Worm (Caenorhabditis elegans) whole organism, L4 larva: ENCODE measurements around the gene T14G10.8.

Source experiments
- F37D6.2 ChIP-seq: sonication (generic microtip); optimal IDR thresholded peaks from 2 replicates; lab custom pipeline; 2016; ENCODE audit warnings: mild to moderate bottlenecking, missing genetic modification characterization, missing compliant biosample characterization
- R02D3.7 ChIP-seq: fragments of 150-350 bp; sonication (generic microtip); optimal IDR thresholded peaks from 3 replicates; lab custom pipeline; 2014; ENCODE audit warnings: missing biosample characterization, missing genetic modification characterization
- T26A8.4 ChIP-seq: fragments of 200-800 bp; sonication (Bioruptor generic); IDR thresholded peaks from 2 replicates; pipeline ENCODE4 v1.3.6; 2022; ENCODE audit warnings: missing genetic modification characterization, missing compliant biosample characterization
- Y105C5A.15 ChIP-seq: fragments of 200-800 bp; sonication (Bioruptor generic); IDR thresholded peaks from 2 replicates; pipeline ENCODE4 v1.3.6; 2022; ENCODE audit warnings: missing genetic modification characterization, missing compliant biosample characterization
- ZK337.2 ChIP-seq: fragments of 200-800 bp; sonication (Bioruptor generic); IDR thresholded peaks from 2 replicates; pipeline ENCODE4 v1.3.6; 2022; ENCODE audit warnings: missing genetic modification reagents, missing genetic modification characterization, missing compliant biosample characterization
- ZK546.5 ChIP-seq, 2 experiments: sonication (generic microtip); optimal IDR thresholded peaks; 2 replicates each; lab custom pipeline; 2017; ENCODE audit warnings: missing biosample characterization in 2 of 2, missing genetic modification characterization in 2 of 2
- arid-1 ChIP-seq: fragments of 200-800 bp; sonication (Bioruptor generic); conservative IDR thresholded peaks from 2 replicates; pipeline ENCODE4 v1.3.6; 2022; ENCODE audit warnings: missing genetic modification reagents, missing genetic modification characterization, missing compliant biosample characterization
- ceh-62 ChIP-seq: sonication (generic microtip); optimal IDR thresholded peaks from 2 replicates; lab custom pipeline; 2017; ENCODE audit warnings: missing biosample characterization, missing genetic modification characterization
- ces-1 ChIP-seq: fragments of 150-350 bp; sonication (generic microtip); optimal IDR thresholded peaks from 4 replicates; lab custom pipeline; 2014; ENCODE audit warnings: missing biosample characterization, missing genetic modification reagents, missing genetic modification characterization
- daf-16 ChIP-seq, 3 experiments: sonication (generic microtip); optimal IDR thresholded peaks; 2 replicates each; lab custom pipeline; 2016 to 2017; ENCODE audit warnings: missing genetic modification characterization in 3 of 3, missing genetic modification reagents in 3 of 3, mild to moderate bottlenecking in 2 of 3, missing compliant biosample characterization in 2 of 3, missing biosample characterization in 1 of 3, moderate library complexity in 1 of 3
- daf-19 ChIP-seq: fragments of 200-800 bp; sonication (Bioruptor generic); conservative IDR thresholded peaks from 2 replicates; pipeline ENCODE4 v1.3.6; 2022; ENCODE audit warnings: missing genetic modification characterization, missing compliant biosample characterization
- dmd-8 ChIP-seq: fragments of 200-800 bp; sonication (Bioruptor generic); IDR thresholded peaks from 2 replicates; pipeline ENCODE4 v1.3.6; 2022; ENCODE audit warnings: missing genetic modification characterization, missing compliant biosample characterization
- dpl-1 ChIP-seq: fragments of 150-350 bp; optimal IDR thresholded peaks from 2 replicates; lab custom pipeline; 2014; ENCODE audit warnings: missing biosample characterization, missing genetic modification reagents, missing genetic modification characterization
- dve-1 ChIP-seq: sonication (generic microtip); optimal IDR thresholded peaks from 2 replicates; lab custom pipeline; 2017; ENCODE audit warnings: antibody characterized with exemption, mild to moderate bottlenecking, missing genetic modification characterization, missing compliant biosample characterization; ENCODE audit not compliant: insufficient read depth
- egl-27 ChIP-seq: sonication (generic microtip); optimal IDR thresholded peaks from 3 replicates; lab custom pipeline; 2017; ENCODE audit warnings: missing biosample characterization, missing genetic modification reagents, missing genetic modification characterization
- hlh-30 ChIP-seq: sonication (generic microtip); optimal IDR thresholded peaks from 2 replicates; lab custom pipeline; 2017; ENCODE audit warnings: antibody characterized with exemption, mild to moderate bottlenecking, missing genetic modification characterization, missing compliant biosample characterization; ENCODE audit not compliant: insufficient read depth
- mep-1 ChIP-seq: fragments of 150-350 bp; sonication (generic microtip); optimal IDR thresholded peaks from 3 replicates; lab custom pipeline; 2014; ENCODE audit warnings: missing biosample characterization, missing genetic modification characterization
- mes-2 ChIP-seq: sonication (generic microtip); optimal IDR thresholded peaks from 2 replicates; lab custom pipeline; 2016; ENCODE audit warnings: missing genotype, mild to moderate bottlenecking, missing genetic modification characterization, missing compliant biosample characterization; ENCODE audit not compliant: poor library complexity, severe bottlenecking
- nhr-10 ChIP-seq: fragments of 150-350 bp; optimal IDR thresholded peaks from 2 replicates; lab custom pipeline; 2014; ENCODE audit warnings: missing biosample characterization, missing genetic modification characterization
- nhr-102 ChIP-seq: sonication (generic microtip); optimal IDR thresholded peaks from 2 replicates; lab custom pipeline; 2016; ENCODE audit warnings: mild to moderate bottlenecking, missing genetic modification characterization, moderate library complexity, missing compliant biosample characterization
- nhr-11 ChIP-seq: fragments of 150-350 bp; optimal IDR thresholded peaks from 2 replicates; lab custom pipeline; 2014; ENCODE audit warnings: missing biosample characterization, missing genetic modification characterization
- nhr-237 ChIP-seq: sonication (generic microtip); optimal IDR thresholded peaks from 2 replicates; lab custom pipeline; 2017; ENCODE audit warnings: missing biosample characterization, missing genetic modification characterization
- nhr-28 ChIP-seq: fragments of 150-350 bp; optimal IDR thresholded peaks from 2 replicates; lab custom pipeline; 2014; ENCODE audit warnings: missing biosample characterization, missing genetic modification characterization
- nhr-6 ChIP-seq: fragments of 150-350 bp; optimal IDR thresholded peaks from 2 replicates; lab custom pipeline; 2014; ENCODE audit warnings: missing biosample characterization, missing genetic modification characterization
- set-16 ChIP-seq: fragments of 200-800 bp; sonication (Bioruptor generic); IDR thresholded peaks from 2 replicates; pipeline ENCODE4 v1.3.6; 2022; ENCODE audit warnings: missing genetic modification reagents, missing genetic modification characterization, missing compliant biosample characterization
- snpc-4 ChIP-seq: fragments of 150-350 bp; optimal IDR thresholded peaks from 2 replicates; lab custom pipeline; 2014; ENCODE audit warnings: missing biosample characterization, missing genetic modification characterization
- spr-3 ChIP-seq: fragments of 200-800 bp; sonication (Bioruptor generic); optimal IDR thresholded peaks from 2 replicates; lab custom pipeline; 2018; ENCODE audit warnings: mild to moderate bottlenecking, missing genetic modification characterization, missing compliant biosample characterization
- tag-97 ChIP-seq: fragments of 200-800 bp; sonication (Bioruptor generic); IDR thresholded peaks from 2 replicates; pipeline ENCODE4 v1.3.6; 2022; ENCODE audit warnings: missing genetic modification characterization, missing compliant biosample characterization
- tra-1 ChIP-seq: fragments of 200-800 bp; sonication (Bioruptor generic); IDR thresholded peaks from 2 replicates; pipeline ENCODE4 v1.3.6; 2022; ENCODE audit warnings: missing genetic modification reagents, missing genetic modification characterization, missing compliant biosample characterization
- unc-62 ChIP-seq, 3 experiments: fragments of 150-350 bp in 1 of 3; sonication (generic microtip); optimal IDR thresholded peaks in 2 of 3; peaks in 1 of 3; 1 replicate in 1 of 3; 2 replicates in 2 of 3; lab custom pipeline; 2014 to 2017; ENCODE audit warnings: missing biosample characterization in 3 of 3, missing genetic modification characterization in 3 of 3, missing genetic modification reagents in 3 of 3, missing genotype in 1 of 3
- vab-7 ChIP-seq: fragments of 200-800 bp; sonication (Bioruptor generic); IDR thresholded peaks from 2 replicates; pipeline ENCODE4 v1.3.6; 2022; ENCODE audit warnings: missing genetic modification reagents, missing genetic modification characterization, missing compliant biosample characterization
- zfp-3 ChIP-seq: fragments of 200-800 bp; sonication (Bioruptor generic); conservative IDR thresholded peaks from 2 replicates; pipeline ENCODE4 v1.3.6; 2022; ENCODE audit warnings: missing genetic modification reagents, missing genetic modification characterization, missing compliant biosample characterization
- zip-11 ChIP-seq: fragments of 200-800 bp; sonication (Bioruptor generic); IDR thresholded peaks from 2 replicates; pipeline ENCODE4 v1.3.6; 2022; ENCODE audit warnings: missing genetic modification characterization, missing compliant biosample characterization

The T14G10.8 gene

ce11 chrIV:10141930-10142505 lies 4.8 kb downstream of the T14G10.8 start, which contains the start of the genes gst-2, gst-4 and dhs-12:
Gene gst-2, minus strand, starts transcription at chrIV:10142061.
Gene gst-4, plus strand, starts transcription at chrIV:10142225.
Gene dhs-12, plus strand, starts transcription at chrIV:10142455.
- TF ChIP-seq vab-7 (no peak), daf-16 (GFP tag; optimal IDR thresholded peaks at IDR 0.05; lab: Kevin White, UChicago) (no peak), daf-16 (tag; optimal IDR thresholded peaks at IDR 0.05; lab: Kevin White, UChicago) (peak; percentile 59), dve-1 (peak; percentile 9)

- TF ChIP-seq nhr-10 (no peak), unc-62 (GFP tag; optimal IDR thresholded peaks at IDR 0.05 in 1 of 2; lab: Kevin White, UChicago) (peak in 1 of 2 experiments; percentile 23), unc-62 (tag; optimal IDR thresholded peaks at IDR 0.05; lab: Kevin White, UChicago) (no peak)
These were observed 6.6 kb downstream of the T14G10.8 start, which contains the start of gene gst-3 for ce11 chrIV:10140143-10140542. Gene gst-3, minus strand, starts transcription at chrIV:10140243.

- no peak for TF ChIP-seq arid-1 (GFP tag; lab: Robert Waterston, UW)
- no peak for TF ChIP-seq ZK337.2 (GFP tag; lab: Robert Waterston, UW)
- TF ChIP-seq ceh-62 (tag; lab: Kevin White, UChicago): no peak
- no peak for TF ChIP-seq nhr-11 (tag; lab: Kevin White, UChicago)
- no peak for TF ChIP-seq Y105C5A.15 (GFP tag; lab: Robert Waterston, UW)
- TF ChIP-seq nhr-28 (tag; lab: Kevin White, UChicago): no peak
- no peak for TF ChIP-seq nhr-102 (tag; lab: Kevin White, UChicago)
- no peak for TF ChIP-seq spr-3 (GFP tag; lab: Kevin White, UChicago)
- TF ChIP-seq vab-7: no peak
- TF ChIP-seq egl-27 (tag; lab: Kevin White, UChicago): no peak
- no peak for TF ChIP-seq zfp-3
- TF ChIP-seq dmd-8 (GFP tag; lab: Robert Waterston, UW): no peak
- TF ChIP-seq F37D6.2 (tag; lab: Kevin White, UChicago): no peak
- no peak for TF ChIP-seq tag-97 (GFP tag; lab: Robert Waterston, UW)
- no peak for TF ChIP-seq R02D3.7
- no peak for TF ChIP-seq nhr-237
- TF ChIP-seq nhr-6 (tag; lab: Kevin White, UChicago): no peak
- no peak for TF ChIP-seq snpc-4
- TF ChIP-seq mes-2: no peak
These were observed 9.0 kb downstream of the T14G10.8 start, which contains the start of gene K08F4.12 for ce11 chrIV:10137804-10138203. Gene K08F4.12, plus strand, starts transcription at chrIV:10138104.

- no peak for TF ChIP-seq set-16 (GFP tag; lab: Robert Waterston, UW)
- no peak for TF ChIP-seq tra-1 (GFP tag; lab: Robert Waterston, UW)
- TF ChIP-seq T26A8.4: no peak
- TF ChIP-seq ZK546.5 (tag; optimal IDR thresholded peaks at IDR 0.05; lab: Kevin White, UChicago): no peak
- TF ChIP-seq dpl-1 (GFP tag; lab: Kevin White, UChicago): no peak
- TF ChIP-seq hlh-30: no peak
- no peak for TF ChIP-seq mep-1
- TF ChIP-seq daf-19 (GFP tag; lab: Robert Waterston, UW): no peak
- TF ChIP-seq nhr-28 (tag; lab: Kevin White, UChicago): no peak
- TF ChIP-seq ces-1: no peak
These were observed 11.0 kb downstream of the T14G10.8 start, which contains the start of gene K08F4.5 for ce11 chrIV:10135817-10136216. Gene K08F4.5, minus strand, starts transcription at chrIV:10135917.

- TF ChIP-seq zip-11 (GFP tag; lab: Robert Waterston, UW): no peak
These were observed 16.8 kb downstream of the T14G10.8 start, which contains the start of gene glt-3 for ce11 chrIV:10129957-10130356. Gene glt-3, plus strand, starts transcription at chrIV:10130257.
